Fruit fly (Drosophila melanogaster) S2 (cell line): Measurements from ENCODE around the gene Rilpl.

Source experiments
- CG8478 ChIP-seq: fragments of >200 bp; optimal IDR thresholded peaks from 2 replicates; lab custom pipeline; 2018
- CTCF ChIP-seq, 2 experiments: fragments of >200 bp; optimal IDR thresholded peaks; 2 replicates each; lab custom pipeline; 2018

Gene Rilpl

DNA sequence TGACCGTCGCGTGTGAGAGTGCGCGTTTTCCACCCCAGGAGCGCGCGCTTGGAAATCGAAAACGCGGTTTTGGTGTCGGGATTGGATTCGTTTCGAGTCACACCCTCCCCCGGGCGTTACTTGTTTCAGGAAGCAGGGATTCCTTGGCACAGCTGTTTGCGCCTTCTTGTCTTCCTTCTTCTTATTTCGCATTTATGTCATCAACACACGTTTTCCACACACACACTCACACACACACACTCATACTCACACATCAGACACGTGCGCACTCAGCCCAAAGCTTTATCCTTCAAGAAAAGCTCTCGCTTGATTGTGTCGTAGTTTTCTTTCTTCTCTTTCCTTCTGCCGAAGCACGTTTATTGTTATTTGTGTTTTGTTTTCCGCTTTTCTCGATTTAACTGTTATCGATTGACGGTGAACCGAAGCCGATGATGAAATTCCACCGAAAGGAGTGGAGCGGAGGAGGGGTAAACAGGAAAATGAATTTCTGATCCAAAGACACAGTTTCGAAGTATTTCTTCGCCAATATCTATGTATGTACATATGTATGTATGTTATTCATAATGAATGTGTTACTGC lies 11.4 kb upstream of the Rilpl start:
- no peak for TF ChIP-seq CTCF (optimal IDR thresholded peaks at IDR 0.05; lab: Kevin White, UChicago)
- TF ChIP-seq CG8478 (lab: Kevin White, UChicago): no peak

DNA sequence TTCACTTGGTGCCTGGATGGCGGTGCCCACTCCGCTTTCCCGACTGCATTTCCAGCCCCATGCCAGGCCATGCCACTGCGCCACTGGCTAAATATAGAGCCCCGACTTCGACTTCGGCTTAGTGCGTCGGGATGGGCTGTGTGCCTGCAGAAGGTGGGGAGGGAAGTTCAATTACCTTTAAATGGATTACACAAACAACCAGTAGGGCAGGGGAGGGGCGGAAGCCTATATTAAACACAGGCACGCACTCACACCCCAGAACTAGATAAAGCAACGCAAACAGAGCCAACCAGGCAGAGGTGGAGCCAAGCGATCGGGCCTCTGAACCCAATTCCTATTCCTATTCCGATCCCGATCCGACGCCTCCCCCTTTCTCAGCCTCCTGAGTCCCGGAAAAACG lies 10.4 kb upstream of the Rilpl start:
- no peak for TF ChIP-seq CG8478 (lab: Kevin White, UChicago)
- TF ChIP-seq CTCF (optimal IDR thresholded peaks at IDR 0.05; lab: Kevin White, UChicago): no peak

DNA sequence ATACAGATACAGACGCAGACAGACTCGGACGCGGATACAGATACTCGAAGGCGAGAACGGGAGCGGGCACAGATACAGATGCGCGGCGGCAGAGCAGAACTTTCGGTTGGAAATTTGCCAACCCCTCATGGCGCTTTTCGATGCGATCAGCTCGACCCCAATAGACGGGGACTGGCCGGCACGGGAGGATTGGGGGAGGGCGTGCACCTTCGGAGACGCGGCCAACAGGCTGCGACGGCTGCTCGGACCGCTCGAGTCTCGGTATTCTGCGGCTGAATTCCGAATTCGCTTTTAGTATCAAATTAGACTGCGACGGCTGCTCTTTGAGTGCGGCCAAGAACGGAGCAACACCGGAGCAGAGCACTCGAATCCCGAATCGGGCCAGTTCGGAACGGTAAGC lies 8.6 kb upstream of the Rilpl start:
- no peak for TF ChIP-seq CTCF (optimal IDR thresholded peaks at IDR 0.05; lab: Kevin White, UChicago)

DNA sequence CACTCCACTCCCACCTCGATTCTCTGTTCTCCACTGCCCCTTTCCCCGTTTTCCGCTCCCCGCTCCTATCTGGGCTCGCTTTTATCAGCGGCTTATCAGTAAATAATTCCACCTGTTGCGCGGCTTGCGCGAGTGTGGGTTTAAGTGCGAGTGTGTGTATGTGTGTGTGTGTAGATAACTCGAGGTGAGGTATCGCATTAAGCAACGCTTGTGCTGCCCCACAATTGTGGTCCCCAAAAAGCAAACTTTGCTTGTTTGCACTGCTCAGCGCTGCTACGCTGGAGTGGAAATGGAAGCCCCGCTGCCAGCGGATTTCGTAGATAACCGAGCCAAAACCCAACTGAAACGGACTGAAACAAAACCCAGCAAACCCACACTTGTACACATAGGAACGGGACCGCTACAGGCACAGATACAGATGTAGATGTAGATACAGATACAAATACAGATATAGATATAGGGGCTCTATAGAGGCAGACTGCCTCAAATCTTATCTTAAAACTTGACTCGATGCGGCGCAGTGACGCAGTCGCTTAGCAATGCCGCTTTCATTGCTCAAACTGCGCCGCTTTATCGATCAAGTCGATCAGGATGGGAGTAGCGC lies 5.6 kb upstream of the Rilpl start:
- no peak for TF ChIP-seq CG8478 (lab: Kevin White, UChicago)
- no peak for TF ChIP-seq CTCF (optimal IDR thresholded peaks at IDR 0.05; lab: Kevin White, UChicago)

DNA sequence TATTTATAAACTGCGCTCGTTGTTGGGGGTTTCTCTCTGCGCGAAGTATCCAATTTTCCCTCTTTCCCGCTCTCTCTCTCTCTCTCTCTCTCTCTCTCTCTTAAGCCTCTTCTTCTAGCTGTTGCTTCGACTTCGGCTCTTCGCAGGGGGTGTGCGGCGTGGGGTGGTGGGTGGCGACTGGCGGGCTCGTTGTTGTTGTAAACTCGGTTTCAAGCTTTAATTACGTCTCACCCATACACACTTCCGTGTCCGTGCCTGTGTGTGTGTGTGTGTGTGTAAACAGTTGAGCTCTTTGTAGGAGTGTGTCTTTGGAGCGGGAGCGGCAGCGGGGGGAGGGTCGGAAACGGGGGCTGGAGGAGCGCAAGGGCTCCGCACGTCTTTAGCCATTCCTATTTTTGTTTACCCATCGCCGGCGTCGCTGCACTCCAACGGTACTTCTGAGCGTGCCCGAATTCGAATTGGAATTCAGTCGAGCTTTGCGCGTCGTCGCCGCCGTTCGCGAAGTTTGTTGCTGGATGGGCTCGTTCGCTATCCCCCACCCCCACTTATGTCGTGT lies 4.6 kb upstream of the Rilpl start:
- TF ChIP-seq CG8478 (lab: Kevin White, UChicago) (no peak), CTCF (optimal IDR thresholded peaks at IDR 0.05; lab: Kevin White, UChicago) (no peak)

DNA sequence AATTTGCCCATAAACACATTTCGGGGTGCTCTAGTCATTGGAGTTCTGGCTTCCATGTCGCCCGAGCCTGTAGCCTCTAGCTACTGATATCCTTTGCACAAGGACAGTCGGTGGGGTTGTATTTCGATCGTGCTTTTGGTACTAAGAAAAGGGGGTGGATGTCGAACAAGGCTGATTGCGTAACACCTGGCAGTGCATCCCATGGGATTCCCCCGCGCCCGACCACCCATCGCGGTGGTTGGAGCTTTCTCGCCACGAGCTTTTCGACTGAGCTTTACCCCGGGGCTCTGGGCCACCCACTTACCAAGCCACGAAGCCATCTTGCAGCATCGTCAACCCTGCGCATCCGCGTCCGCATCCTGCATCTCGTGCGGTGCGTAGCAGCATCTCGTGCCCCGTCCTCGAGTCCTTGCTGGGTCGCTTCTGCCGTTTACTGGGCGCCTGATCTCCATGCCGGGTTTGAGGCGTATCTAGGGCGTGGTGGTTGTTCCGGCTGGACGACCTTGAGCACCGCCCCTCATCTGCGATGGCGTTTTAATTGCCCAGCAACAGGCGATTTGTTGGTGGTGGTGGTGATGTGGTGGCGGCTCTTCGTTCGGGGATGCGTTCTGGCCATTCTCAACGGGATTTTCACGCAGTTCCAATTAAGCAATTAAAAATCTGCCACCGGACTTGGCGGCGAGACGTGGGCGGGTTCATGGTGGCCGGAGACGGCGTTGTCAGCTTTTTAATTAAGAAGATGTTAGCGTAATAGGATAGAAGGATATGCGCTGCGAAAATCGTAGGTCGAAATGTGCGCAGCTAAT lies 5.0 kb downstream of the Rilpl start:
- TF ChIP-seq CG8478 (lab: Kevin White, UChicago) (no peak), CTCF (optimal IDR thresholded peaks at IDR 0.05; lab: Kevin White, UChicago) (no peak)

DNA sequence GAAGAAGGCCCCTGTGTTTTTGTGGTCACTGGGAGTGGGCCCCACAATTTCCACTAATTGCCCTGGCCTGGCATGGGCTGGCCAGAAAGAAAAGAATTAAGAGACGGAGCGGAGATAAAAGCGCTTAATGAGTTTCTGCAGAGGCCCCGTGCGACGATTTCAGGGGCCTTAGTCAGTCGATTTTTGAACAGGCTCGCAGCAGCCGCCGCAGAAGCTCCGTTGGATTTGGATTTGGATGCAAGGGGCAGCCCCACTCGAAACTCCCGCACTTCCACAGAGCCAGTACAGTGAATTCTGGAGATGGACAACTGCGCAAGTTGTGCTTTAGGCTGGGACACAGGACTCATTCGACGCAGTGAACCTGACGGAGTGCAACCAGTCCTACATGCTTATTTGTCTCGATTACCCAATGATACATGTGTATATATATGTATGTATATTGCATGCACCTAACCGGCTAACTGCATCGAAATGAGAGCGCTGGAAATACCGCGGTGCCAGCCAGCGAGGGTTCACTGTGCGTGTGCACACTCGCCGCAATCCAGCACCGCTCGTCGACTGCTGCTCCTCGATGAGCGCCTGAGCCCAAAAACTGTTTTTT lies 5.7 kb downstream of the Rilpl start:
- no peak for TF ChIP-seq CG8478 (lab: Kevin White, UChicago)
- no peak for TF ChIP-seq CTCF (optimal IDR thresholded peaks at IDR 0.05; lab: Kevin White, UChicago)

DNA sequence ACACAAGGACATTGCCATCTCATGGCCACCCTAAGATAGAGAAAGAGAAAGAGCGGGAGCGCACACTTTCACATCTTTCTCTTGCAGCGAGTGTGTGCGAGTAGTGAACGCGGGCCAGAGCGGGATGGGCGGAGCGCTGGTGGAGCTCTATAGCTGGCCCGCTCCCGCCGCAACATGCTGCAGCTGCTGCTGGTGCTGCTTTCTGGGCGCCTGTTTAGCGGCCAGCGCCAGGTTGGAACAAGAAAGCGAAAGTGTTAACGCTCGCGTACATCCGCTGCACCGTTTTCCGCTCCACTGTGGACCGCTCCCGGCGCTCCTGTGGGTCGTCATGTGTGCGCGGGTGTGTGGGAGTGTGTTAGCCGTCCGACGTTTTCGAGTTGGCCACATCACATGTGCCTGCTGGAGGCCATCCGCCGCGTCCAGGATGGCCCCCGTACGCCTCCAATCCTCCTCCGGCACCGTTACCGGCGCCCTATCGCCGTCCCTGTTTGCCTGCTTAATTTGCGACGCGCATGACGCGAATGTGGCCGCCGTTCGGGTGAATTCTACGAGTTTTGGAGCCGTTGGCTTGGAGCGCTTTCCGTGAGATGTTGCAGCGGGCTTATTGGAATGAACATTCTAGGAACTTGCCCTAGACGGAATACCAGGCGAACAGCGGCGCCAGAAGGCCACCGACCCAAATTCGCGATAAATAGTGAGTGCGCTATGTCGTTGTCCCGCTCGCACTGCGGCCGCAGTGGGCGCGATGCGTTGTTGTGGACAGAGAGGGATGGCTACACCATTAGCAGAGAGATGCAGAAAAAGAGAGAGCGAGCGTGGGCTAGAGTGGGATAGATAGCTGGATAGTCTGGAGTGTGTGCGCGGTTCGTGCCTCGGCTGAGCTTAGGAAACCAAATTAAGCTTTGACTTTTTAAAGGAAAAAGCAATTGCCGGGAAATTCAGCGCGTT lies 6.5 kb downstream of the Rilpl start:
- peak; percentile 56 for TF ChIP-seq CTCF (optimal IDR thresholded peaks at IDR 0.05; lab: Kevin White, UChicago)
- TF ChIP-seq CG8478 (lab: Kevin White, UChicago): peak; percentile 65

DNA sequence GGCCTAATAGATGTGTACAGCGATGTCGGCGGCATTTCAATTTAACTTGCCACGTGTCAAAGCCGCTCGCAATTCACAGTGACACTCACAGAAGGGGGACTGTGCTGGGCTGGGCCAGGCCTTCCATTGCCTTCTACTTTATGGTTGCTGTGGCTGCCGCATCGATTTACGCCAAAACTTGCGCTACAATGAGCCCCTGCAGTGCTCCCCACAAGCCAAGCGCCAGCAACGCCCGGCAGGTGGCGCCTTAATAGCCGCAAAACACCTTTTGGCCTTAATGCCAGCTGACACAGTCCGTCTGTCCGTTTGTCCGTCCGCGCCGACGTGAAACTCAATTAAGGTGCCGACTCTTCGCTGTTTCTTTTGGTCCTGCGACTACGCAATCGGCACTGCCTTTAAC lies 12.2 kb downstream of the Rilpl start:
- TF ChIP-seq CTCF (optimal IDR thresholded peaks at IDR 0.05; lab: Kevin White, UChicago) (peak; percentile 58 to 66), CG8478 (lab: Kevin White, UChicago) (no peak)

DNA sequence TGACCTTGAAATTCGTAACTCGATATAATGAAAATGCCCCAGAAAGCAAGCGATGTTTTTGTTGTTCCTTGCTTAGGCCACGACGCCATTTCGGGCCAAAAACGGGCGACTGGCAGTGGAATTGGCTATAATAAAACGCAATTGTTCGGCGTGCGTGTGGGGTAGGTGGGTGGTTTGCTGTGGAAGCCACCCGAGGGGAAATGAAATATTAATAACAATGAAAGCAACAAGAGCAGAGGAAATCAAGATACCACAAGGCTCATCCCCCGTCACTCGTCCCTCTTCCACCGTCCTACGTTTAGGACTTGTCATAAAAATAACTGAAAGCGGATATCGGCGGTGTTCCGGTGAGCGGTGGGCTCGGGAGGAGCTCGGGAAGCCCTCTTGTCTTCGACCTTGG lies 12.9 kb downstream of the Rilpl start:
- no peak for TF ChIP-seq CG8478 (lab: Kevin White, UChicago)
- TF ChIP-seq CTCF (optimal IDR thresholded peaks at IDR 0.05; lab: Kevin White, UChicago): no peak

DNA sequence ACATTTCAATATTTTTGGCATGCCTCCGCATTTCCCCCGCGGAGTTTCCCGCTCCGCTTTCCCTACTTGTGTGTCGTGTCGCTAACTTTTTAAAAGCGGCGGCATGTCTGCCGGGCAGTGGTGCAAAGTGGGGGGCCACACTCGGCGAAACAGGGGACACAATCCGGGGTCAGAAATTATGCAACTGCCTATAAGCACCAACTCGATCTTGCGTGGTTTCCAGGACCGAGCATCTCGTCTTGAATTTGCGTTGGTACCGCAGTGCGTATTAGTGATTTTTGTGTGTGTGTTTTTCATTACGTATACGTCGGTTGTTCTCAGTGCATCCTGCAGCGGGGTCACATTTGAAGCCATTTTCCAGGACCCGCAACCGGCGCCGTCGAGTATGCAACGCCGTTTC lies 14.8 kb downstream of the Rilpl start:
- no peak for TF ChIP-seq CTCF (optimal IDR thresholded peaks at IDR 0.05; lab: Kevin White, UChicago)
- TF ChIP-seq CG8478 (lab: Kevin White, UChicago): no peak

DNA sequence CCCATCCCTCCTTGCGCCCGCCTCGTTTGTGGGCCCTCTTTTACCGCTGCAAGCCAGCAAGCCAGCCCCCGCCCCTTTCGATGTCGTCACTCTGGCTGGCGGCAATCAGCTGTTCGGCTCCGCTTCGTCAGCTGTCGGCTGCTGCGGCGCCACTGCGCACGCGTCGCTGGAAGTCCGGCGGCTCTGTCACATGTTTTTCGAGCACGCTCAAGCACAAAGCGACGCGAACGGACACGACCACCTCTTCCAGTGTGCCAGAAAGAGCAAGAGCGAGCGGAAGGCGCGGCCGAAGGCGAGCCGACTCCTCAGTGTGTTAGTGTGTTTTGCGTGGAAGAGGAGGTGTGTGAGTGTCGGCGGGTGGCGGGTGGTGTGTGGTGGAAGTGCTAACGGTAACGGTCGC lies 16.1 kb downstream of the Rilpl start, which contains the start of gene futsch:
Gene futsch, plus strand, starts transcription at position 106 of the 400 bp plus-strand sequence.
- TF ChIP-seq CTCF (optimal IDR thresholded peaks at IDR 0.05; lab: Kevin White, UChicago) (no peak), CG8478 (lab: Kevin White, UChicago) (no peak)

DNA sequence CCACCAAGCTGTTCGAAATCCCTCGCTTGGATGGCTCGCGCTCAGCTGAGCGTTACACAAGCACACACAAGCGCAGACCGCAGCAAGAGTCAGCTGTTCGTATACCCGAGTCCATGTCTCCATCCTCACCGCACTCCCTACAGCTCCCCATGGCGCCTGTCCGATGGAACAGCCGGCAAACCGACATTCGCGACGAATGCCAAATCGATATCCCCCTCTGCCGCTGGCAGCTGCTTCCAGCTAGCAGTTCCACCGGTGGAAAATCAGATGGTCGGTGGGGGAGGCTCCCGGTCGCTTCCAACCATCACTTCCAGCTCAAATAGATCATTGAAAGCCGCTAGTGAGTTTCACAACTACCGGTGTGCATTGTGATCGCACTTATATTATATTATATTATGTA lies 17.5 kb downstream of the Rilpl start:
- no peak for TF ChIP-seq CG8478 (lab: Kevin White, UChicago)
- no peak for TF ChIP-seq CTCF (optimal IDR thresholded peaks at IDR 0.05; lab: Kevin White, UChicago)
